Worm (Caenorhabditis elegans): ENCODE measurements around the gene sri-72.

The sri-72 gene

ce11 chrV:568105-568504 lies at the start of gene sri-72:
TSS of gene sri-72 (minus strand) at chrV:568205.
- no peak for TF ChIP-seq pha-4 (tag; optimal IDR thresholded peaks at IDR 0.05)

ce11 chrV:615275-615674 lies 47.3 kb upstream of the sri-72 start, which contains the start of gene F48G7.13:
TSS of gene F48G7.13 (plus strand) at chrV:615575.
- TF ChIP-seq fkh-10 (GFP tag; optimal IDR thresholded peaks at IDR 0.05), result no peak
- no peak for TF ChIP-seq hmg-11 (tag; optimal IDR thresholded peaks at IDR 0.05)
- no peak for TF ChIP-seq mml-1 (tag; optimal IDR thresholded peaks at IDR 0.05)
- TF ChIP-seq sea-2 (GFP tag; optimal IDR thresholded peaks at IDR 0.05), result no peak
- no peak for TF ChIP-seq egl-27 (tag; optimal IDR thresholded peaks at IDR 0.05)
- no peak for TF ChIP-seq nhr-43 (tag; optimal IDR thresholded peaks at IDR 0.05; ENCODE audit: poor library complexity, severe bottlenecking)
- TF ChIP-seq ZK546.5 (tag; optimal IDR thresholded peaks at IDR 0.05), result no peak
- TF ChIP-seq elt-3 (tag; optimal IDR thresholded peaks at IDR 0.05), result no peak

ce11 chrV:610217-610616 lies 42.2 kb upstream of the sri-72 start, which contains the start of gene nhr-90:
TSS of gene nhr-90 (plus strand) at chrV:610512.
- TF ChIP-seq elt-1 (tag; optimal IDR thresholded peaks at IDR 0.05) (peak; percentile 36), unc-62 (GFP tag; optimal IDR thresholded peaks at IDR 0.05) (no peak), zag-1 (tag; optimal IDR thresholded peaks at IDR 0.05) (no peak), nhr-23 (tag; optimal IDR thresholded peaks at IDR 0.05) (peak; percentile 25), snpc-4 (tag; optimal IDR thresholded peaks at IDR 0.05) (peak; percentile 5), lsy-12 (tag; optimal IDR thresholded peaks at IDR 0.05) (no peak), nhr-25 (tag; optimal IDR thresholded peaks at IDR 0.05) (peak; percentile 17), elt-2 (tag; optimal IDR thresholded peaks at IDR 0.05) (peak; percentile 41), pqm-1 (tag; optimal IDR thresholded peaks at IDR 0.05) (peak; percentile 31), ceh-28 (tag; optimal IDR thresholded peaks at IDR 0.05) (peak; percentile 44)

ce11 chrV:609671-610070 lies 41.7 kb upstream of the sri-72 start, which contains the start of gene srlf-36:
TSS of gene srlf-36 (minus strand) at chrV:609771.
- no peak for TF ChIP-seq lin-39 (tag; optimal IDR thresholded peaks at IDR 0.05)
- no peak for TF ChIP-seq pqm-1 (tag; optimal IDR thresholded peaks at IDR 0.05)
- TF ChIP-seq jun-1 (tag; optimal IDR thresholded peaks at IDR 0.05), result no peak
- TF ChIP-seq mdl-1 (tag; optimal IDR thresholded peaks at IDR 0.05), result no peak

- TF ChIP-seq snpc-4 (tag; optimal IDR thresholded peaks at IDR 0.05) (no peak), hmg-11 (tag; optimal IDR thresholded peaks at IDR 0.05) (no peak), nhr-28 (tag; optimal IDR thresholded peaks at IDR 0.05) (no peak), lin-39 (tag; optimal IDR thresholded peaks at IDR 0.05) (no peak), pha-4 (tag; optimal IDR thresholded peaks at IDR 0.05) (no peak), sea-2 (GFP tag; optimal IDR thresholded peaks at IDR 0.05) (no peak), egl-5 (tag; optimal IDR thresholded peaks at IDR 0.05) (no peak), ceh-16 (tag; optimal IDR thresholded peaks at IDR 0.05) (no peak), ZK546.5 (tag; optimal IDR thresholded peaks at IDR 0.05) (no peak), nhr-23 (tag; optimal IDR thresholded peaks at IDR 0.05) (no peak), ceh-28 (tag; optimal IDR thresholded peaks at IDR 0.05) (no peak), daf-12 (tag; optimal IDR thresholded peaks at IDR 0.05) (no peak), tbx-2 (tag; optimal IDR thresholded peaks at IDR 0.05) (no peak), nfya-1 (tag; optimal IDR thresholded peaks at IDR 0.05; ENCODE audit: insufficient read depth) (no peak), lin-15B (tag; optimal IDR thresholded peaks at IDR 0.05) (no peak), nhr-11 (tag; optimal IDR thresholded peaks at IDR 0.05) (no peak), ama-1 (optimal IDR thresholded peaks at IDR 0.05) (no peak), nhr-12 (tag; optimal IDR thresholded peaks at IDR 0.05) (no peak), jun-1 (tag; optimal IDR thresholded peaks at IDR 0.05) (no peak)
Measured at ce11 chrV:608844-609243, 40.8 kb upstream of the sri-72 start, which contains the start of gene srw-109. TSS of gene srw-109 (minus strand) at chrV:608944.

- TF ChIP-seq pqm-1 (tag; optimal IDR thresholded peaks at IDR 0.05) (no peak), elt-3 (tag; optimal IDR thresholded peaks at IDR 0.05) (no peak), eor-1 (tag; optimal IDR thresholded peaks at IDR 0.05) (no peak)
Measured at ce11 chrV:604105-604504, 36.1 kb upstream of the sri-72 start, which contains the start of gene srlf-37. TSS of gene srlf-37 (minus strand) at chrV:604205.
